Worm (Caenorhabditis elegans) whole organism, L3 larva: ENCODE results near the gene C14A4.6.

Source experiments
- R02D3.7 ChIP-seq: fragments of 150-350 bp; optimal IDR thresholded peaks from 2 replicates; lab custom pipeline; 2014; ENCODE audit warnings: missing biosample characterization, missing genetic modification characterization
- ama-1 ChIP-seq: fragments of 150-350 bp; optimal IDR thresholded peaks from 2 replicates; lab custom pipeline; 2018
- ceh-28 ChIP-seq: fragments of 150-350 bp; optimal IDR thresholded peaks from 2 replicates; lab custom pipeline; 2014; ENCODE audit warnings: missing biosample characterization, missing genetic modification reagents, missing genetic modification characterization
- elt-3 ChIP-seq, 3 experiments: fragments of 150-350 bp in 1 of 3; sonication (generic microtip) in 2 of 3; optimal IDR thresholded peaks; 2 replicates in 2 of 3; 4 replicates in 1 of 3; lab custom pipeline; 2014 to 2017; ENCODE audit warnings: missing biosample characterization in 3 of 3, missing genetic modification characterization in 3 of 3
- eor-1 ChIP-seq, 2 experiments: fragments of 150-350 bp; optimal IDR thresholded peaks; 2 replicates each; lab custom pipeline; 2014 to 2018; ENCODE audit warnings: missing biosample characterization in 2 of 2, missing genetic modification characterization in 2 of 2
- jun-1 ChIP-seq: fragments of 150-350 bp; optimal IDR thresholded peaks from 2 replicates; lab custom pipeline; 2014; ENCODE audit warnings: missing biosample characterization, missing genetic modification reagents, missing genetic modification characterization
- lsy-12 ChIP-seq: sonication (generic microtip); optimal IDR thresholded peaks from 2 replicates; lab custom pipeline; 2016; ENCODE audit warnings: mild to moderate bottlenecking, missing genetic modification characterization, missing compliant biosample characterization
- mdl-1 ChIP-seq: fragments of 150-350 bp; optimal IDR thresholded peaks from 2 replicates; lab custom pipeline; 2014; ENCODE audit warnings: missing biosample characterization, missing genetic modification characterization
- nfya-1 ChIP-seq: sonication (generic microtip); optimal IDR thresholded peaks from 2 replicates; lab custom pipeline; 2017; ENCODE audit warnings: missing genetic modification characterization, mild to moderate bottlenecking, missing compliant biosample characterization, antibody characterized with exemption, moderate library complexity; ENCODE audit not compliant: insufficient read depth
- nhr-11 ChIP-seq: fragments of 150-350 bp; optimal IDR thresholded peaks from 2 replicates; lab custom pipeline; 2014; ENCODE audit warnings: missing biosample characterization, missing genetic modification characterization
- nhr-12 ChIP-seq: fragments of 150-350 bp; optimal IDR thresholded peaks from 2 replicates; lab custom pipeline; 2014; ENCODE audit warnings: missing biosample characterization, missing genetic modification characterization
- nhr-23 ChIP-seq: fragments of 150-350 bp; optimal IDR thresholded peaks from 2 replicates; lab custom pipeline; 2014; ENCODE audit warnings: missing biosample characterization, missing genetic modification reagents, missing genetic modification characterization
- nhr-237 ChIP-seq: fragments of 150-350 bp; optimal IDR thresholded peaks from 2 replicates; lab custom pipeline; 2014; ENCODE audit warnings: missing biosample characterization, missing genetic modification characterization
- nhr-25 ChIP-seq: sonication (generic microtip); optimal IDR thresholded peaks from 2 replicates; lab custom pipeline; 2017; ENCODE audit warnings: missing biosample characterization, missing genetic modification characterization
- nhr-43 ChIP-seq: sonication (generic microtip); optimal IDR thresholded peaks from 2 replicates; lab custom pipeline; 2016; ENCODE audit warnings: mild to moderate bottlenecking, missing genetic modification characterization, missing compliant biosample characterization; ENCODE audit not compliant: poor library complexity, severe bottlenecking
- pha-4 ChIP-seq: fragments of 150-350 bp; optimal IDR thresholded peaks from 2 replicates; lab custom pipeline; 2014; ENCODE audit warnings: missing biosample characterization, missing genetic modification reagents, missing genetic modification characterization
- pqm-1 ChIP-seq: fragments of 150-350 bp; optimal IDR thresholded peaks from 2 replicates; lab custom pipeline; 2017; ENCODE audit warnings: missing biosample characterization, missing genetic modification characterization, inconsistent platforms
- tbx-2 ChIP-seq: sonication (generic microtip); optimal IDR thresholded peaks from 2 replicates; lab custom pipeline; 2016; ENCODE audit warnings: mild to moderate bottlenecking, missing genetic modification characterization, missing compliant biosample characterization
- zag-1 ChIP-seq: fragments of 150-350 bp; optimal IDR thresholded peaks from 2 replicates; lab custom pipeline; 2014; ENCODE audit warnings: missing biosample characterization, missing genetic modification characterization
- ztf-4 ChIP-seq: fragments of 150-350 bp; optimal IDR thresholded peaks from 2 replicates; lab custom pipeline; 2014; ENCODE audit warnings: missing biosample characterization, missing genetic modification characterization

Gene C14A4.6

DNA sequence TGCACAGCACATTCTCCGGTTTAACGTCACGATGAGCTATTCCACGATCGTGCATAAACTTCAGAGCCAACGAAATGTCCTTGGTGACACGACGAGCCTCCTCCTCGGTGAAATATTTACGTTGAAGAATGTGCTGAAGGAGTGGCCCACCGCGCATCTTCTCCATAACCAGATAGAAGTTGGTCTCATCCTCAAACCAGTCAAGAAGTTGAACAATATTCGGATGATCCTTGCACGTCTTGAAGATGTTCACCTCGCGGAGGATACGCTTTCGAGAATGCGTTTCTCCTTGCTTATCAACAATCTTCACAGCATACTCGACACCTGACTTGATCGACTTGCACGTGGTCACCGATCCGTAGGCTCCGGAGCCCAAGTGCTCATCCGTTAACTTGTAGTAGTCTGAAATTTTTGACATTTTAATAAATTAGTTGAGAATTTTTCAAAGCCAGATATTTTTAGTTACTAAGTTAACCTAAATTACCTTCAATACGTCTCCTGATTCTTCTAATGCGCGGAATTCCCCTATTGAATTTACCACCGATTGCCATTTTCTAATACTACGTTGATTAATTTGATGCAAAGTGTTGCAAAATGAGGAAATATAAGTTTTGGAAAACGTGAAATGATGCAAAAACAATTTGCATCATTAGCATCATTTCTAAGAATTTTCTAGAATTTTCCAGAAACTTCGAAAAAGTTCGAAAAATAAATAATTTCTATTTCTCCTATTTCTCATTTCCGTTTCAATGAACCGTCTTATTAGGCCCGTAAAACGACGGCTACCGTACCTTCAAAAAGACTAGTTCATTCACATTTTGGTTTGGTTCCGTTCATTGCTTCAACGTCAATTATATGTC lies 48.4 kb downstream of the C14A4.6 start:
- peak; percentile 16 for TF ChIP-seq nfya-1 (tag; lab: Kevin White, UChicago)
- no peak for TF ChIP-seq nhr-12
- TF ChIP-seq ama-1 = peak; percentile 70
- no peak for TF ChIP-seq ztf-4 (tag; lab: Kevin White, UChicago)
- peak in 1 of 2 experiments; percentile 28 for TF ChIP-seq eor-1 (tag; optimal IDR thresholded peaks at IDR 0.05; lab: Kevin White, UChicago)
- TF ChIP-seq nhr-25 = no peak
- TF ChIP-seq R02D3.7 (tag; lab: Kevin White, UChicago) = no peak
- no peak for TF ChIP-seq nhr-23 (tag; lab: Kevin White, UChicago)
- peak; percentile 37 for TF ChIP-seq nhr-43 (tag; lab: Kevin White, UChicago)
- peak; percentile 3 for TF ChIP-seq pha-4 (tag; lab: Kevin White, UChicago)

ce11 chrII:10545213-10545612 lies 49.4 kb downstream of the C14A4.6 start:
- peak; percentile 38 for TF ChIP-seq ama-1
- peak; percentile 65 for TF ChIP-seq nhr-25
- TF ChIP-seq nhr-43 (tag; lab: Kevin White, UChicago) = peak; percentile 50
- no peak for TF ChIP-seq pha-4 (tag; lab: Kevin White, UChicago)
- no peak for TF ChIP-seq nhr-237 (tag; lab: Kevin White, UChicago)
- TF ChIP-seq pqm-1 (tag; lab: Kevin White, UChicago) = no peak

- TF ChIP-seq tbx-2 (tag; lab: Kevin White, UChicago) = peak; percentile 1
- no peak for TF ChIP-seq lsy-12
- no peak for TF ChIP-seq elt-3 (tag; optimal IDR thresholded peaks at IDR 0.05; lab: Kevin White, UChicago)
- peak; percentile 95 for TF ChIP-seq ama-1
- TF ChIP-seq ceh-28 = no peak
- TF ChIP-seq pqm-1 (tag; lab: Kevin White, UChicago) = no peak
- no peak for TF ChIP-seq zag-1 (tag; lab: Kevin White, UChicago)
- TF ChIP-seq jun-1 (tag; lab: Kevin White, UChicago) = no peak
- no peak for TF ChIP-seq nhr-23 (tag; lab: Kevin White, UChicago)
- TF ChIP-seq mdl-1 = no peak
- peak; percentile 26 for TF ChIP-seq ztf-4 (tag; lab: Kevin White, UChicago)
- no peak for TF ChIP-seq nhr-11 (tag; lab: Kevin White, UChicago)
- TF ChIP-seq, all 47 proteins: peak for 3
Measured at ce11 chrII:10544374-10544908, 50.1 kb downstream of the C14A4.6 start.
